Worm (Caenorhabditis elegans): ENCODE results near the gene srsx-40.

The srsx-40 gene

ce11 chrV:7734909-7735308 lies 31.5 kb upstream of the srsx-40 start, which contains the start of gene clic-1:
TSS of gene clic-1 (minus strand) at chrV:7734911.
- no peak for TF ChIP-seq elt-3 (tag; optimal IDR thresholded peaks at IDR 0.05)
- no peak for TF ChIP-seq unc-62 (GFP tag; optimal IDR thresholded peaks at IDR 0.05)
- peak; percentile 41 for TF ChIP-seq sma-9 (GFP tag; optimal IDR thresholded peaks at IDR 0.05)
- TF ChIP-seq sma-9 (tag; optimal IDR thresholded peaks at IDR 0.05) = no peak
- TF ChIP-seq lin-39 (tag; optimal IDR thresholded peaks at IDR 0.05) = no peak
- peak; percentile 58 for TF ChIP-seq lin-13 (GFP tag; optimal IDR thresholded peaks at IDR 0.05)
- no peak for TF ChIP-seq nhr-237 (tag; optimal IDR thresholded peaks at IDR 0.05)
- peak; percentile 39 for TF ChIP-seq crh-2 (tag; optimal IDR thresholded peaks at IDR 0.05)
- TF ChIP-seq mdl-1 (tag; optimal IDR thresholded peaks at IDR 0.05) = peak in 1 of 2 experiments; percentile 51
- TF ChIP-seq lsy-2 (tag; optimal IDR thresholded peaks at IDR 0.05) = peak; percentile 51 to 72
- no peak for TF ChIP-seq ztf-1 (GFP tag; conservative IDR thresholded peaks at IDR 0.05)
- peak; percentile 4 for TF ChIP-seq zag-1 (tag; optimal IDR thresholded peaks at IDR 0.05)
- TF ChIP-seq unc-55 (GFP tag; optimal IDR thresholded peaks at IDR 0.05) = peak; percentile 80
- TF ChIP-seq ztf-4 (tag; optimal IDR thresholded peaks at IDR 0.05) = no peak
- TF ChIP-seq unc-39 (tag; optimal IDR thresholded peaks at IDR 0.05) = no peak
- peak; percentile 46 for TF ChIP-seq nhr-21 (tag; optimal IDR thresholded peaks at IDR 0.05)
- no peak for TF ChIP-seq ztf-11 (tag; optimal IDR thresholded peaks at IDR 0.05)
- peak; percentile 48 for TF ChIP-seq lin-11 (tag; optimal IDR thresholded peaks at IDR 0.05)
- TF ChIP-seq nhr-12 (tag; optimal IDR thresholded peaks at IDR 0.05) = no peak
- TF ChIP-seq ama-1 (optimal IDR thresholded peaks at IDR 0.05) = peak; percentile 42
- no peak for TF ChIP-seq ceh-16 (tag; optimal IDR thresholded peaks at IDR 0.05)
- TF ChIP-seq nhr-129 (tag; optimal IDR thresholded peaks at IDR 0.05) = peak; percentile 40
- no peak for TF ChIP-seq elt-1 (tag; optimal IDR thresholded peaks at IDR 0.05)
- TF ChIP-seq nhr-6 (tag; optimal IDR thresholded peaks at IDR 0.05) = no peak
- no peak for TF ChIP-seq Y55F3AM.14 (GFP tag; optimal IDR thresholded peaks at IDR 0.05)
- peak; percentile 53 for TF ChIP-seq snpc-4 (tag; optimal IDR thresholded peaks at IDR 0.05)
- TF ChIP-seq fos-1 (tag; optimal IDR thresholded peaks at IDR 0.05) = peak; percentile 42
- TF ChIP-seq nhr-77 (tag; optimal IDR thresholded peaks at IDR 0.05) = no peak
- TF ChIP-seq mab-5 (tag; optimal IDR thresholded peaks at IDR 0.05) = no peak
- peak; percentile 92 for TF ChIP-seq gmeb-1 (tag; optimal IDR thresholded peaks at IDR 0.05)
- TF ChIP-seq dmd-4 (tag; optimal IDR thresholded peaks at IDR 0.05) = no peak
- no peak for TF ChIP-seq nhr-25 (tag; optimal IDR thresholded peaks at IDR 0.05)
- TF ChIP-seq alr-1 (tag; optimal IDR thresholded peaks at IDR 0.05) = no peak
- TF ChIP-seq nhr-10 (tag; optimal IDR thresholded peaks at IDR 0.05) = no peak
- peak; percentile 78 for TF ChIP-seq C34F6.9 (tag; optimal IDR thresholded peaks at IDR 0.05)
- peak; percentile 53 for TF ChIP-seq F13H6.1 (tag; optimal IDR thresholded peaks at IDR 0.05)
- TF ChIP-seq skn-1 (tag; optimal IDR thresholded peaks at IDR 0.05) = no peak
- TF ChIP-seq blmp-1 (tag; optimal IDR thresholded peaks at IDR 0.05; ENCODE audit: insufficient read depth) = no peak
- peak; percentile 7 for TF ChIP-seq egl-27 (tag; optimal IDR thresholded peaks at IDR 0.05)
- no peak for TF ChIP-seq mbf-1 (tag; optimal IDR thresholded peaks at IDR 0.05)
- TF ChIP-seq ZK546.5 (tag; optimal IDR thresholded peaks at IDR 0.05) = no peak
- no peak for TF ChIP-seq peb-1 (tag; optimal IDR thresholded peaks at IDR 0.05)
- no peak for TF ChIP-seq ceh-82 (tag; optimal IDR thresholded peaks at IDR 0.05)
- no peak for TF ChIP-seq nhr-11 (tag; optimal IDR thresholded peaks at IDR 0.05)
- TF ChIP-seq sma-3 (GFP tag; optimal IDR thresholded peaks at IDR 0.05) = peak; percentile 21
- no peak for TF ChIP-seq aly-2 (tag; optimal IDR thresholded peaks at IDR 0.05)
- TF ChIP-seq nhr-23 (tag; optimal IDR thresholded peaks at IDR 0.05) = no peak
- no peak for TF ChIP-seq R02D3.7 (tag; optimal IDR thresholded peaks at IDR 0.05)
- no peak for TF ChIP-seq sem-4 (tag; optimal IDR thresholded peaks at IDR 0.05)
